Fruit fly (Drosophila melanogaster) Kc167 (cell line): Measurements from ENCODE around the gene CG46314.

ENCODE experiments used
- Myc ChIP-seq: fragments of >200 bp; optimal IDR thresholded peaks from 2 replicates; lab custom pipeline; 2017; ENCODE audit warnings: missing external identifiers
- ttk ChIP-seq: sonication (Bioruptor generic); optimal IDR thresholded peaks from 2 replicates; lab custom pipeline; 2017; ENCODE audit warnings: missing external identifiers

- TF ChIP-seq ttk (lab: Kevin White, UChicago) (no peak), Myc (lab: Kevin White, UChicago) (no peak)
Observed at dm6 chr2L:21312831-21313437, 1.2 kb upstream of the CG46314 start.
